Worm (Caenorhabditis elegans): ENCODE measurements around the gene smim-14.

The smim-14 gene

DNA sequence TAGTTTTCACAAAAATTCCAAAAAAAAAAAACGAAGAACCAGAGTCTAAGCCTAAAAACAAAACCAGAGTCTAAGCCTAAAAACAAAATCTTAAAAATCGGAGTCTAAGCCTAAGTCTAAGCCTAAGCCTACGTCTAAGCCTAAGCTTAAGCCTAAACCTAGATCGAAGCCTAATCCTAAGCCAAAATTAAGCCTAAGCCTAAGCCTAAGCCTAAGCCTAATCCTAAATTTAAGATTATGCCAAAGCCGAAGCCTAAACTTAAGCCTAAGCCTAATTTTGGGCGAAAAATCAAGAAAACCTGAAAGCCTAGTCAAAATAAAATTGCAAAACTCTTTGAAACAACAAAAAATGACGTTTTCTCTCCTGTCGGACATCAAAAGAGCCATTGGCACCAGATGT lies 7.8 kb upstream of the smim-14 start:
- TF ChIP-seq unc-62 (GFP tag; optimal IDR thresholded peaks at IDR 0.05 in 1 of 2) (peak in 1 of 2 experiments; percentile 81), unc-62 (tag; optimal IDR thresholded peaks at IDR 0.05) (no peak), egl-43 (GFP tag; IDR thresholded peaks at IDR 0.05) (no peak)

- TF ChIP-seq aha-1 (tag) (no peak), nhr-102 (tag; optimal IDR thresholded peaks at IDR 0.05) (no peak), ztf-7 (tag; optimal IDR thresholded peaks at IDR 0.05) (no peak), unc-130 (GFP tag; optimal IDR thresholded peaks at IDR 0.05) (peak; percentile 19), mes-2 (tag; optimal IDR thresholded peaks at IDR 0.05; ENCODE audit: poor library complexity, severe bottlenecking) (peak; percentile 42), hif-1 (tag; optimal IDR thresholded peaks at IDR 0.05) (peak in 1 of 2 experiments; percentile 81)
Observed at ce11 chrIII:3476245-3476644, 6.7 kb upstream of the smim-14 start.

ce11 chrIII:3475497-3475896 lies 6.0 kb upstream of the smim-14 start, which contains the start of gene C34C12.9:
C34C12.9 (minus strand) TSS chrIII:3475512.
- TF ChIP-seq nhr-11 (tag; optimal IDR thresholded peaks at IDR 0.05), result no peak
- peak; percentile 39 for TF ChIP-seq aha-1 (tag)
- TF ChIP-seq unc-130 (GFP tag; optimal IDR thresholded peaks at IDR 0.05), result no peak
- no peak for TF ChIP-seq Y48G9A.11 (GFP tag; IDR thresholded peaks at IDR 0.05)
- no peak for TF ChIP-seq php-3 (GFP tag; IDR thresholded peaks at IDR 0.05)
- TF ChIP-seq nhr-28 (tag; optimal IDR thresholded peaks at IDR 0.05), result peak; percentile 35
- peak; percentile 66 for TF ChIP-seq dmd-6 (GFP tag; IDR thresholded peaks at IDR 0.05)
- no peak for TF ChIP-seq daf-16 (GFP tag; optimal IDR thresholded peaks at IDR 0.05)
- TF ChIP-seq daf-16 (tag; optimal IDR thresholded peaks at IDR 0.05), result peak; percentile 10
- no peak for TF ChIP-seq F10B5.3 (tag; optimal IDR thresholded peaks at IDR 0.05)
- TF ChIP-seq nhr-77 (tag; optimal IDR thresholded peaks at IDR 0.05), result no peak
- peak; percentile 93 for TF ChIP-seq lin-1 (GFP tag; IDR thresholded peaks at IDR 0.05)
- TF ChIP-seq unc-62 (GFP tag; optimal IDR thresholded peaks at IDR 0.05 in 1 of 2), result no peak
- TF ChIP-seq unc-62 (tag; optimal IDR thresholded peaks at IDR 0.05), result no peak
- TF ChIP-seq hlh-11 (tag; optimal IDR thresholded peaks at IDR 0.05), result peak; percentile 16
- no peak for TF ChIP-seq madf-5 (GFP tag; IDR thresholded peaks at IDR 0.05)
- peak; percentile 17 for TF ChIP-seq dve-1 (tag; optimal IDR thresholded peaks at IDR 0.05; ENCODE audit: insufficient read depth)
- no peak for TF ChIP-seq nhr-237 (tag; optimal IDR thresholded peaks at IDR 0.05)
- TF ChIP-seq vab-7 (GFP tag; IDR thresholded peaks at IDR 0.05), result no peak

DNA sequence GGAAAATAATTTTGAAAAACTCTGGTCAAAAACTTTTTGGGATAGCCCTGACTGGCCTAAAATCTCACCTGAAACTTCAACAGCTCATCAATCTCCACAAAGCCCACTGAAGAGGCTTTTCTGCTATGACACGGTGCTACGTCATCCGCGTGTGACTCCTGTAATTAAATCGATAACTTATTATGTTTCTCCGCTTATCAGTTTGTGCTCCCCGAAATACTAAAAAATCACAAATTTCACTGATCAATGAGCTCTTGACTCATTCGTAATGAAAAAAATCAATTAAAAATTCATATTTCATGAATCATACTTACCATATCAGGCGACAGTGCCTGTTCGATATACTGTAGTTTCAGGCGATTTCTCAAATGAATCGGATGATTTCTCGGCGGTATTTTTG lies 5.5 kb upstream of the smim-14 start:
- TF ChIP-seq dve-1 (tag; optimal IDR thresholded peaks at IDR 0.05; ENCODE audit: insufficient read depth), result peak; percentile 64
- no peak for TF ChIP-seq R02D3.7 (tag; optimal IDR thresholded peaks at IDR 0.05)
- no peak for TF ChIP-seq dmd-9 (GFP tag; IDR thresholded peaks at IDR 0.05)
- no peak for TF ChIP-seq jun-1 (tag; optimal IDR thresholded peaks at IDR 0.05)
- peak; percentile 52; the same call in 1 of the 2 replicates for TF ChIP-seq dmd-6 (GFP tag; IDR thresholded peaks at IDR 0.05)
- no peak for TF ChIP-seq zag-1 (tag; optimal IDR thresholded peaks at IDR 0.05)
- no peak for TF ChIP-seq attf-4 (tag; optimal IDR thresholded peaks at IDR 0.05)
- no peak for TF ChIP-seq hmg-1.1 (GFP tag; IDR thresholded peaks at IDR 0.05)
- no peak for TF ChIP-seq Y105C5A.15 (GFP tag; IDR thresholded peaks at IDR 0.05)
- no peak for TF ChIP-seq ZK546.5 (tag; optimal IDR thresholded peaks at IDR 0.05)
- TF ChIP-seq nhr-28 (tag; optimal IDR thresholded peaks at IDR 0.05), result peak; percentile 60
- no peak for TF ChIP-seq unc-62 (GFP tag; optimal IDR thresholded peaks at IDR 0.05 in 1 of 2)
- no peak for TF ChIP-seq unc-62 (tag; optimal IDR thresholded peaks at IDR 0.05)
- TF ChIP-seq nhr-102 (tag; optimal IDR thresholded peaks at IDR 0.05), result no peak
- TF ChIP-seq zip-11 (GFP tag; IDR thresholded peaks at IDR 0.05), result no peak
- no peak for TF ChIP-seq daf-19 (GFP tag; conservative IDR thresholded peaks at IDR 0.05)
- TF ChIP-seq fos-1 (tag; optimal IDR thresholded peaks at IDR 0.05), result no peak
- TF ChIP-seq mxl-2 (GFP tag; conservative IDR thresholded peaks at IDR 0.05), result no peak
- no peak for TF ChIP-seq lin-13 (GFP tag; optimal IDR thresholded peaks at IDR 0.05)
- TF ChIP-seq Y5F2A.4 (GFP tag; optimal IDR thresholded peaks at IDR 0.05), result no peak
- no peak for TF ChIP-seq mdt-29 (GFP tag; IDR thresholded peaks at IDR 0.05)
- no peak for TF ChIP-seq nhr-11 (tag; optimal IDR thresholded peaks at IDR 0.05)
- peak; percentile 2 for TF ChIP-seq hlh-11 (tag; optimal IDR thresholded peaks at IDR 0.05)
- TF ChIP-seq ceh-28 (tag; optimal IDR thresholded peaks at IDR 0.05), result no peak
- peak; percentile 60; the same call in 1 of the 2 replicates for TF ChIP-seq php-3 (GFP tag; IDR thresholded peaks at IDR 0.05)
- TF ChIP-seq ztf-11 (tag; optimal IDR thresholded peaks at IDR 0.05), result no peak
- TF ChIP-seq tra-1 (GFP tag; IDR thresholded peaks at IDR 0.05), result 0 out of 2 replicates have a peak, but pooled peaks have one; percentile 7
- TF ChIP-seq mdl-1 (tag; optimal IDR thresholded peaks at IDR 0.05), result no peak
- no peak for TF ChIP-seq nhr-111 (GFP tag; optimal IDR thresholded peaks at IDR 0.05)
- TF ChIP-seq lsy-2 (tag; optimal IDR thresholded peaks at IDR 0.05), result no peak
- TF ChIP-seq pqm-1 (tag; optimal IDR thresholded peaks at IDR 0.05), result peak; percentile 58

All from whole organism, L4 larva.